Worm (Caenorhabditis elegans) whole organism, L4 larva: ENCODE measurements around the gene C16C8.18.

Experiments
- ama-1 ChIP-seq: fragments of 150-350 bp; optimal IDR thresholded peaks from 2 replicates; lab custom pipeline; 2014; ENCODE audit warnings: inconsistent platforms, mixed read lengths
- arid-1 ChIP-seq: fragments of 200-800 bp; sonication (Bioruptor generic); conservative IDR thresholded peaks from 2 replicates; pipeline ENCODE4 v1.3.6; 2022; ENCODE audit warnings: missing genetic modification reagents, missing genetic modification characterization, missing compliant biosample characterization
- attf-4 ChIP-seq: sonication (generic microtip); optimal IDR thresholded peaks from 3 replicates; lab custom pipeline; 2017; ENCODE audit warnings: missing biosample characterization, missing genetic modification characterization
- daf-12 ChIP-seq: fragments of 150-350 bp; optimal IDR thresholded peaks from 2 replicates; lab custom pipeline; 2014; ENCODE audit warnings: missing biosample characterization, missing genetic modification reagents, missing genetic modification characterization
- fkh-10 ChIP-seq: fragments of 150-350 bp; optimal IDR thresholded peaks from 2 replicates; lab custom pipeline; 2014; ENCODE audit warnings: missing biosample characterization, missing genetic modification reagents, missing genetic modification characterization
- lim-7 ChIP-seq: fragments of 200-800 bp; sonication (Bioruptor generic); IDR thresholded peaks from 2 replicates; pipeline ENCODE4 v1.3.6; 2022; ENCODE audit warnings: missing genetic modification characterization, missing compliant biosample characterization
- mdl-1 ChIP-seq, 2 experiments: fragments of 150-350 bp in 1 of 2; sonication (generic microtip) in 1 of 2; optimal IDR thresholded peaks; 2 replicates each; lab custom pipeline; 2014 to 2017; ENCODE audit warnings: missing biosample characterization in 2 of 2, missing genetic modification characterization in 2 of 2
- nhr-28 ChIP-seq: fragments of 150-350 bp; optimal IDR thresholded peaks from 2 replicates; lab custom pipeline; 2014; ENCODE audit warnings: missing biosample characterization, missing genetic modification characterization
- tag-97 ChIP-seq: fragments of 200-800 bp; sonication (Bioruptor generic); IDR thresholded peaks from 2 replicates; pipeline ENCODE4 v1.3.6; 2022; ENCODE audit warnings: missing genetic modification characterization, missing compliant biosample characterization
- zag-1 ChIP-seq: fragments of 150-350 bp; optimal IDR thresholded peaks from 2 replicates; lab custom pipeline; 2014; ENCODE audit warnings: missing biosample characterization, missing genetic modification characterization

- TF ChIP-seq zag-1 (tag; lab: Kevin White, UChicago) (no peak), tag-97 (GFP tag; lab: Robert Waterston, UW) (no peak), lim-7 (no peak), nhr-28 (tag; lab: Kevin White, UChicago) (no peak), daf-12 (tag; lab: Kevin White, UChicago) (no peak), arid-1 (no peak), ama-1 (lab: Kevin White, UChicago) (no peak), fkh-10 (no peak), attf-4 (tag; lab: Kevin White, UChicago) (no peak), mdl-1 (tag; optimal IDR thresholded peaks at IDR 0.05; lab: Kevin White, UChicago) (no peak)
Measured at ce11 chrII:3453521-3453920, 24.0 kb downstream of the C16C8.18 start, which contains the start of gene C16C8.11.
